Worm (Caenorhabditis elegans) whole organism, L4 larva: Measurements from ENCODE around the gene F08F8.9.

ENCODE experiments used
- F37D6.2 ChIP-seq: sonication (generic microtip); optimal IDR thresholded peaks from 2 replicates; lab custom pipeline; 2016; ENCODE audit warnings: mild to moderate bottlenecking, missing genetic modification characterization, missing compliant biosample characterization
- F44E2.7 ChIP-seq: fragments of 200-800 bp; sonication (Bioruptor generic); IDR thresholded peaks from 2 replicates; pipeline ENCODE4 v2.1.2; 2022; ENCODE audit warnings: missing genetic modification characterization, missing compliant biosample characterization
- F49E8.2 ChIP-seq: sonication (generic microtip); optimal IDR thresholded peaks from 2 replicates; lab custom pipeline; 2016; ENCODE audit warnings: missing compliant biosample characterization, mild to moderate bottlenecking, missing genetic modification characterization, borderline replicate concordance
- T26A8.4 ChIP-seq: fragments of 200-800 bp; sonication (Bioruptor generic); IDR thresholded peaks from 2 replicates; pipeline ENCODE4 v1.3.6; 2022; ENCODE audit warnings: missing genetic modification characterization, missing compliant biosample characterization
- Y105C5A.15 ChIP-seq: fragments of 200-800 bp; sonication (Bioruptor generic); IDR thresholded peaks from 2 replicates; pipeline ENCODE4 v1.3.6; 2022; ENCODE audit warnings: missing genetic modification characterization, missing compliant biosample characterization
- Y48G9A.11 ChIP-seq: fragments of 200-800 bp; sonication (Bioruptor generic); IDR thresholded peaks from 2 replicates; pipeline ENCODE4 v1.3.6; 2022; ENCODE audit warnings: missing genetic modification reagents, missing genetic modification characterization, missing compliant biosample characterization
- ZK546.5 ChIP-seq, 2 experiments: sonication (generic microtip); optimal IDR thresholded peaks; 2 replicates each; lab custom pipeline; 2017; ENCODE audit warnings: missing biosample characterization in 2 of 2, missing genetic modification characterization in 2 of 2
- aha-1 ChIP-seq: fragments of 150-350 bp; peaks from one replicate; lab custom pipeline; 2014; ENCODE audit warnings: missing biosample characterization, missing genetic modification characterization
- ama-1 ChIP-seq: fragments of 150-350 bp; optimal IDR thresholded peaks from 2 replicates; lab custom pipeline; 2014; ENCODE audit warnings: inconsistent platforms, mixed read lengths
- arid-1 ChIP-seq: fragments of 200-800 bp; sonication (Bioruptor generic); conservative IDR thresholded peaks from 2 replicates; pipeline ENCODE4 v1.3.6; 2022; ENCODE audit warnings: missing genetic modification reagents, missing genetic modification characterization, missing compliant biosample characterization
- ctbp-1 ChIP-seq: fragments of 200-800 bp; sonication (Bioruptor generic); IDR thresholded peaks from 2 replicates; pipeline ENCODE4 v1.3.6; 2022; ENCODE audit warnings: missing genetic modification reagents, missing genetic modification characterization, missing compliant biosample characterization
- daf-12 ChIP-seq: fragments of 150-350 bp; optimal IDR thresholded peaks from 2 replicates; lab custom pipeline; 2014; ENCODE audit warnings: missing biosample characterization, missing genetic modification reagents, missing genetic modification characterization
- dpl-1 ChIP-seq: fragments of 150-350 bp; optimal IDR thresholded peaks from 2 replicates; lab custom pipeline; 2014; ENCODE audit warnings: missing biosample characterization, missing genetic modification reagents, missing genetic modification characterization
- gei-8 ChIP-seq: fragments of 200-800 bp; sonication (Bioruptor generic); optimal IDR thresholded peaks from 2 replicates; lab custom pipeline; 2018; ENCODE audit warnings: mild to moderate bottlenecking, missing genetic modification characterization, missing compliant biosample characterization
- hif-1 ChIP-seq, 2 experiments: sonication (generic microtip); optimal IDR thresholded peaks; 2 replicates each; lab custom pipeline; 2016 to 2017; ENCODE audit warnings: missing compliant biosample characterization in 2 of 2, missing genetic modification characterization in 2 of 2, missing genetic modification reagents in 2 of 2, missing genotype in 2 of 2, mild to moderate bottlenecking in 1 of 2
- hlh-30 ChIP-seq: sonication (generic microtip); optimal IDR thresholded peaks from 2 replicates; lab custom pipeline; 2017; ENCODE audit warnings: antibody characterized with exemption, mild to moderate bottlenecking, missing genetic modification characterization, missing compliant biosample characterization; ENCODE audit not compliant: insufficient read depth
- hmg-1.1 ChIP-seq: fragments of 200-800 bp; sonication (Bioruptor generic); IDR thresholded peaks from 2 replicates; pipeline ENCODE4 v1.3.6; 2022; ENCODE audit warnings: missing genetic modification reagents, missing genetic modification characterization, missing compliant biosample characterization
- lim-7 ChIP-seq: fragments of 200-800 bp; sonication (Bioruptor generic); IDR thresholded peaks from 2 replicates; pipeline ENCODE4 v1.3.6; 2022; ENCODE audit warnings: missing genetic modification characterization, missing compliant biosample characterization
- lin-1 ChIP-seq: fragments of 200-800 bp; sonication (Bioruptor generic); IDR thresholded peaks from 2 replicates; pipeline ENCODE4 v1.3.6; 2022; ENCODE audit warnings: missing genetic modification reagents, missing genetic modification characterization, missing compliant biosample characterization
- lin-13 ChIP-seq: fragments of 150-350 bp; optimal IDR thresholded peaks from 2 replicates; lab custom pipeline; 2014; ENCODE audit warnings: missing biosample characterization, missing genetic modification reagents, missing genetic modification characterization
- lin-29 ChIP-seq: fragments of 200-800 bp; sonication (Bioruptor generic); IDR thresholded peaks from 2 replicates; pipeline ENCODE4 v1.3.6; 2022; ENCODE audit warnings: missing genetic modification reagents, missing genetic modification characterization, missing compliant biosample characterization
- lin-39 ChIP-seq: fragments of 150-350 bp; optimal IDR thresholded peaks from 2 replicates; lab custom pipeline; 2014; ENCODE audit warnings: missing biosample characterization, missing genetic modification reagents, missing genetic modification characterization
- lsy-2 ChIP-seq, 2 experiments: fragments of 150-350 bp in 1 of 2; sonication (generic microtip) in 1 of 2; optimal IDR thresholded peaks; 2 replicates each; lab custom pipeline; 2014 to 2017; ENCODE audit warnings: missing biosample characterization in 2 of 2, missing genetic modification characterization in 2 of 2
- mdl-1 ChIP-seq, 2 experiments: fragments of 150-350 bp in 1 of 2; sonication (generic microtip) in 1 of 2; optimal IDR thresholded peaks; 2 replicates each; lab custom pipeline; 2014 to 2017; ENCODE audit warnings: missing biosample characterization in 2 of 2, missing genetic modification characterization in 2 of 2
- mdt-29 ChIP-seq: fragments of 200-800 bp; sonication (Bioruptor generic); IDR thresholded peaks from 2 replicates; pipeline ENCODE4 v1.3.6; 2022; ENCODE audit warnings: missing genetic modification reagents, missing genetic modification characterization, missing compliant biosample characterization
- mxl-2 ChIP-seq: fragments of 200-800 bp; sonication (Bioruptor generic); conservative IDR thresholded peaks from 2 replicates; pipeline ENCODE4 v1.3.6; 2022; ENCODE audit warnings: missing genetic modification reagents, missing genetic modification characterization, missing compliant biosample characterization
- nhr-10 ChIP-seq: fragments of 150-350 bp; optimal IDR thresholded peaks from 2 replicates; lab custom pipeline; 2014; ENCODE audit warnings: missing biosample characterization, missing genetic modification characterization
- nhr-102 ChIP-seq: sonication (generic microtip); optimal IDR thresholded peaks from 2 replicates; lab custom pipeline; 2016; ENCODE audit warnings: mild to moderate bottlenecking, missing genetic modification characterization, moderate library complexity, missing compliant biosample characterization
- nhr-11 ChIP-seq: fragments of 150-350 bp; optimal IDR thresholded peaks from 2 replicates; lab custom pipeline; 2014; ENCODE audit warnings: missing biosample characterization, missing genetic modification characterization
- nhr-25 ChIP-seq: sonication (generic microtip); optimal IDR thresholded peaks from 2 replicates; lab custom pipeline; 2017; ENCODE audit warnings: missing genetic modification characterization, mild to moderate bottlenecking, missing compliant biosample characterization, antibody characterized with exemption, moderate library complexity, borderline replicate concordance; ENCODE audit not compliant: insufficient read depth
- nhr-28 ChIP-seq: fragments of 150-350 bp; optimal IDR thresholded peaks from 2 replicates; lab custom pipeline; 2014; ENCODE audit warnings: missing biosample characterization, missing genetic modification characterization
- nhr-41 ChIP-seq: fragments of 200-800 bp; sonication (Bioruptor generic); IDR thresholded peaks from 2 replicates; pipeline ENCODE4 v1.3.6; 2022; ENCODE audit warnings: missing genetic modification reagents, missing genetic modification characterization, missing compliant biosample characterization
- nhr-6 ChIP-seq: fragments of 150-350 bp; optimal IDR thresholded peaks from 2 replicates; lab custom pipeline; 2014; ENCODE audit warnings: missing biosample characterization, missing genetic modification characterization
- nhr-76 ChIP-seq: fragments of 150-350 bp; optimal IDR thresholded peaks from 2 replicates; lab custom pipeline; 2014; ENCODE audit warnings: missing biosample characterization, missing genetic modification characterization
- nhr-77 ChIP-seq: fragments of 150-350 bp; optimal IDR thresholded peaks from 2 replicates; lab custom pipeline; 2014; ENCODE audit warnings: missing biosample characterization, missing genetic modification characterization
- pha-4 ChIP-seq, 2 experiments: fragments of 150-350 bp in 1 of 2; fragments of 200-800 bp in 1 of 2; sonication (Bioruptor generic) in 1 of 2; IDR thresholded peaks in 1 of 2; optimal IDR thresholded peaks in 1 of 2; 2 replicates each; pipeline versions ENCODE4 v1.3.6 to Lab custom; 2014 to 2022; ENCODE audit warnings: missing genetic modification characterization in 2 of 2, missing genetic modification reagents in 2 of 2, missing biosample characterization in 1 of 2, missing compliant biosample characterization in 1 of 2
- rbr-2 ChIP-seq: sonication (generic microtip); optimal IDR thresholded peaks from 2 replicates; lab custom pipeline; 2016; ENCODE audit warnings: missing genotype, missing genetic modification characterization, missing compliant biosample characterization
- saeg-2 ChIP-seq: fragments of 200-800 bp; sonication (Bioruptor generic); IDR thresholded peaks from 2 replicates; pipeline ENCODE4 v1.3.6; 2022; ENCODE audit warnings: missing genetic modification reagents, missing genetic modification characterization, missing compliant biosample characterization
- set-16 ChIP-seq: fragments of 200-800 bp; sonication (Bioruptor generic); IDR thresholded peaks from 2 replicates; pipeline ENCODE4 v1.3.6; 2022; ENCODE audit warnings: missing genetic modification reagents, missing genetic modification characterization, missing compliant biosample characterization
- spr-1 ChIP-seq: sonication (generic microtip); optimal IDR thresholded peaks from 2 replicates; lab custom pipeline; 2016; ENCODE audit warnings: mild to moderate bottlenecking, missing genetic modification characterization, missing compliant biosample characterization
- spr-3 ChIP-seq: fragments of 200-800 bp; sonication (Bioruptor generic); optimal IDR thresholded peaks from 2 replicates; lab custom pipeline; 2018; ENCODE audit warnings: mild to moderate bottlenecking, missing genetic modification characterization, missing compliant biosample characterization
- tag-97 ChIP-seq: fragments of 200-800 bp; sonication (Bioruptor generic); IDR thresholded peaks from 2 replicates; pipeline ENCODE4 v1.3.6; 2022; ENCODE audit warnings: missing genetic modification characterization, missing compliant biosample characterization
- unc-130 ChIP-seq: sonication (generic microtip); optimal IDR thresholded peaks from 2 replicates; lab custom pipeline; 2016; ENCODE audit warnings: missing genetic modification reagents, missing genetic modification characterization, missing compliant biosample characterization
- unc-62 ChIP-seq, 3 experiments: fragments of 150-350 bp in 1 of 3; sonication (generic microtip); optimal IDR thresholded peaks in 2 of 3; peaks in 1 of 3; 1 replicate in 1 of 3; 2 replicates in 2 of 3; lab custom pipeline; 2014 to 2017; ENCODE audit warnings: missing biosample characterization in 3 of 3, missing genetic modification characterization in 3 of 3, missing genetic modification reagents in 3 of 3, missing genotype in 1 of 3
- zfp-2 ChIP-seq: sonication (generic microtip); optimal IDR thresholded peaks from 2 replicates; lab custom pipeline; 2016; ENCODE audit warnings: mild to moderate bottlenecking, missing genetic modification characterization, missing compliant biosample characterization
- zfp-3 ChIP-seq: fragments of 200-800 bp; sonication (Bioruptor generic); conservative IDR thresholded peaks from 2 replicates; pipeline ENCODE4 v1.3.6; 2022; ENCODE audit warnings: missing genetic modification reagents, missing genetic modification characterization, missing compliant biosample characterization
- zip-11 ChIP-seq: fragments of 200-800 bp; sonication (Bioruptor generic); IDR thresholded peaks from 2 replicates; pipeline ENCODE4 v1.3.6; 2022; ENCODE audit warnings: missing genetic modification characterization, missing compliant biosample characterization
- ztf-11 ChIP-seq: fragments of 150-350 bp; optimal IDR thresholded peaks from 2 replicates; lab custom pipeline; 2014; ENCODE audit warnings: missing biosample characterization, missing genetic modification characterization

Gene F08F8.9

DNA sequence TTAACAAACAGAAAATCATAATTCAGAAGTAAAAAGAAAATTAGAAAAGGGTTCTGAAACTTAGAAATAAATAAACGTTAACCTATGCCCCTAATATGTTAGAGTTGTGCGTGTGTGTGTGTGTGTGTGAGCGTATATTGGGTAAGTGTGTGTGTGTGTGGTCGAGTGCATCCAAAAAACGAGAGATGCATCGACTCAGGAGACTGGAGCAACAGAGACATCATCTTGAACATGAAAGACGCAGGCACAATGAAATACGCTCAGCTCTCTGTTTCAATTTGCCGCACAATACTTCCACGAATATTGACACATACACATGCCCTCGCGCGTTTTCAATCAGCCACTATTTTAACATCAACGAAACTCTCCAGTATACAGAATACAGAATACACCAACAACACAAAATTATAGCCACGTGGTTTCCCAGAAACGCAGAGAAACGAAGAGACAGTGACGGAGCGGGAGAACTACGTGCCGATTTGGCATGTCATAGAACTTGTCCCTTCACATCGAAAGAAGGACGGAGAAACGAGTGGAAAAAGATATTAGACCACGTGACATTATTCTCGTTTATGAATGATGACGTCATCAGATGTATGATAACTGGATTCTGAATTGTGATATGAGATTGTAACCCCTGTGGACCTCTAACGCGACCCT is 22.5 kb upstream of the F08F8.9 start (continued):
- TF ChIP-seq nhr-10 (tag; lab: Kevin White, UChicago) (peak; percentile 91), nhr-6 (no peak), lin-13 (GFP tag; lab: Kevin White, UChicago) (peak; percentile 12), rbr-2 (tag; lab: Kevin White, UChicago) (peak; percentile 55), hmg-1.1 (GFP tag; lab: Robert Waterston, UW) (peak; percentile 35; the same call in 1 of the 2 replicates), mdl-1 (tag; optimal IDR thresholded peaks at IDR 0.05; lab: Kevin White, UChicago) (peak; percentile 93 to 98), lin-1 (GFP tag; lab: Robert Waterston, UW) (no peak), lim-7 (GFP tag; lab: Robert Waterston, UW) (no peak), ama-1 (peak; percentile 77), nhr-25 (tag; lab: Kevin White, UChicago) (peak; percentile 89), ctbp-1 (GFP tag; lab: Robert Waterston, UW) (no peak), aha-1 (tag; lab: Kevin White, UChicago) (peak; percentile 100), lsy-2 (tag; optimal IDR thresholded peaks at IDR 0.05; lab: Kevin White, UChicago) (peak in 1 of 2 experiments; percentile 81), spr-1 (tag; lab: Kevin White, UChicago) (no peak), zfp-2 (tag; lab: Kevin White, UChicago) (no peak), nhr-11 (peak; percentile 86), Y48G9A.11 (GFP tag; lab: Robert Waterston, UW) (no peak), zip-11 (no peak), nhr-102 (tag; lab: Kevin White, UChicago) (peak; percentile 87), nhr-41 (no peak), arid-1 (GFP tag; lab: Robert Waterston, UW) (peak; percentile 43; the same call in 1 of the 2 replicates), lin-39 (no peak), hlh-30 (tag; lab: Kevin White, UChicago) (peak; percentile 96), pha-4 (GFP tag; IDR thresholded peaks at IDR 0.05; lab: Robert Waterston, UW) (no peak), pha-4 (tag; optimal IDR thresholded peaks at IDR 0.05; lab: Kevin White, UChicago) (no peak), saeg-2 (GFP tag; lab: Robert Waterston, UW) (peak; percentile 44; the same call in 1 of the 2 replicates), gei-8 (GFP tag; lab: Kevin White, UChicago) (peak; percentile 35), set-16 (GFP tag; lab: Robert Waterston, UW) (no peak), mdt-29 (peak; percentile 91), daf-12 (tag; lab: Kevin White, UChicago) (no peak), lin-29 (GFP tag; lab: Robert Waterston, UW) (no peak), nhr-76 (tag; lab: Kevin White, UChicago) (no peak), hif-1 (tag; optimal IDR thresholded peaks at IDR 0.05; lab: Kevin White, UChicago) (peak; percentile 85 to 98), unc-62 (GFP tag; optimal IDR thresholded peaks at IDR 0.05 in 1 of 2; lab: Kevin White, UChicago) (peak in 1 of 2 experiments; percentile 98), unc-62 (tag; optimal IDR thresholded peaks at IDR 0.05; lab: Kevin White, UChicago) (no peak), ZK546.5 (tag; optimal IDR thresholded peaks at IDR 0.05; lab: Kevin White, UChicago) (no peak), spr-3 (peak; percentile 46)

- TF ChIP-seq Y105C5A.15 (GFP tag; lab: Robert Waterston, UW) (no peak), mxl-2 (GFP tag; lab: Robert Waterston, UW) (no peak), lim-7 (GFP tag; lab: Robert Waterston, UW) (no peak), F37D6.2 (tag; lab: Kevin White, UChicago) (no peak), nhr-28 (tag; lab: Kevin White, UChicago) (peak; percentile 83), zfp-3 (GFP tag; lab: Robert Waterston, UW) (no peak), hlh-30 (tag; lab: Kevin White, UChicago) (peak; percentile 13), gei-8 (GFP tag; lab: Kevin White, UChicago) (no peak), nhr-77 (tag; lab: Kevin White, UChicago) (no peak), T26A8.4 (peak; percentile 21), mdl-1 (tag; optimal IDR thresholded peaks at IDR 0.05; lab: Kevin White, UChicago) (peak in 1 of 2 experiments; percentile 32), nhr-102 (tag; lab: Kevin White, UChicago) (no peak), ama-1 (peak; percentile 3), tag-97 (GFP tag; lab: Robert Waterston, UW) (no peak), dpl-1 (no peak), F44E2.7 (GFP tag; lab: Robert Waterston, UW) (no peak), F49E8.2 (no peak), ztf-11 (tag; lab: Kevin White, UChicago) (no peak), nhr-6 (no peak), unc-130 (GFP tag; lab: Kevin White, UChicago) (no peak)
These were observed 21.7 kb upstream of the F08F8.9 start for ce11 chrIII:7375434-7375833.
